Worm (Caenorhabditis elegans) whole organism, early embryonic: ENCODE measurements around the gene vps-33.2.

Experiments
- B0310.2 ChIP-seq: sonication (generic microtip); optimal IDR thresholded peaks from 2 replicates; lab custom pipeline; 2016; ENCODE audit warnings: mild to moderate bottlenecking, missing genetic modification characterization, missing compliant biosample characterization
- F13C5.2 ChIP-seq: sonication (generic microtip); optimal IDR thresholded peaks from 2 replicates; lab custom pipeline; 2017; ENCODE audit warnings: mild to moderate bottlenecking, missing genetic modification characterization, inconsistent platforms, missing compliant biosample characterization
- aly-1 ChIP-seq: sonication (generic microtip); optimal IDR thresholded peaks from 2 replicates; lab custom pipeline; 2016; ENCODE audit warnings: missing genetic modification characterization, missing compliant biosample characterization
- ama-1 ChIP-seq: fragments of 150-350 bp; optimal IDR thresholded peaks from 2 replicates; lab custom pipeline; 2014
- ceh-13 ChIP-seq: fragments of 200-800 bp; sonication (Bioruptor generic); optimal IDR thresholded peaks from 2 replicates; lab custom pipeline; 2018; ENCODE audit warnings: mild to moderate bottlenecking, missing genetic modification characterization, missing compliant biosample characterization
- ceh-36 ChIP-seq: sonication (generic microtip); optimal IDR thresholded peaks from 2 replicates; lab custom pipeline; 2016; ENCODE audit warnings: missing genetic modification characterization, inconsistent platforms, missing compliant biosample characterization
- ets-7 ChIP-seq: sonication (generic microtip); optimal IDR thresholded peaks from 2 replicates; lab custom pipeline; 2016; ENCODE audit warnings: missing genotype, missing genetic modification characterization, missing compliant biosample characterization
- flt-1 ChIP-seq: fragments of 200-800 bp; sonication (Bioruptor generic); IDR thresholded peaks from 2 replicates; pipeline ENCODE4 v1.3.6; 2022; ENCODE audit warnings: missing genetic modification characterization, missing compliant biosample characterization
- hmbx-1 ChIP-seq: sonication (generic microtip); optimal IDR thresholded peaks from 2 replicates; lab custom pipeline; 2016; ENCODE audit warnings: mild to moderate bottlenecking, missing genetic modification characterization, missing compliant biosample characterization
- hmg-4 ChIP-seq: fragments of 200-800 bp; sonication (Bioruptor generic); optimal IDR thresholded peaks from 2 replicates; lab custom pipeline; 2018; ENCODE audit warnings: mild to moderate bottlenecking, missing genetic modification characterization, missing compliant biosample characterization
- hnd-1 ChIP-seq: sonication (generic microtip); optimal IDR thresholded peaks from 2 replicates; lab custom pipeline; 2016; ENCODE audit warnings: missing genetic modification characterization, missing compliant biosample characterization
- pes-1 ChIP-seq: fragments of 200-800 bp; sonication (Bioruptor generic); IDR thresholded peaks from 2 replicates; pipeline ENCODE4 v1.3.6; 2022; ENCODE audit warnings: missing genetic modification reagents, missing genetic modification characterization, missing compliant biosample characterization
- scrt-1 ChIP-seq: fragments of 200-800 bp; sonication (Bioruptor generic); IDR thresholded peaks from 2 replicates; pipeline ENCODE4 v1.3.6; 2022; ENCODE audit warnings: missing genetic modification characterization, missing compliant biosample characterization
- sea-1 ChIP-seq: fragments of 200-800 bp; sonication (Bioruptor generic); conservative IDR thresholded peaks from 2 replicates; pipeline ENCODE4 v1.3.6; 2022; ENCODE audit warnings: missing genetic modification characterization, missing compliant biosample characterization
- tbx-11 ChIP-seq: fragments of 200-800 bp; sonication (Bioruptor generic); IDR thresholded peaks from 2 replicates; pipeline ENCODE4 v1.3.6; 2022; ENCODE audit warnings: missing genetic modification characterization, missing compliant biosample characterization
- tbx-37 ChIP-seq: fragments of 200-800 bp; sonication (Bioruptor generic); conservative IDR thresholded peaks from 2 replicates; pipeline ENCODE4 v1.3.6; 2022; ENCODE audit warnings: missing genetic modification reagents, missing genetic modification characterization, missing compliant biosample characterization
- tra-4 ChIP-seq: sonication (generic microtip); optimal IDR thresholded peaks from 2 replicates; lab custom pipeline; 2017; ENCODE audit warnings: missing genetic modification characterization, missing compliant biosample characterization

Gene vps-33.2

DNA sequence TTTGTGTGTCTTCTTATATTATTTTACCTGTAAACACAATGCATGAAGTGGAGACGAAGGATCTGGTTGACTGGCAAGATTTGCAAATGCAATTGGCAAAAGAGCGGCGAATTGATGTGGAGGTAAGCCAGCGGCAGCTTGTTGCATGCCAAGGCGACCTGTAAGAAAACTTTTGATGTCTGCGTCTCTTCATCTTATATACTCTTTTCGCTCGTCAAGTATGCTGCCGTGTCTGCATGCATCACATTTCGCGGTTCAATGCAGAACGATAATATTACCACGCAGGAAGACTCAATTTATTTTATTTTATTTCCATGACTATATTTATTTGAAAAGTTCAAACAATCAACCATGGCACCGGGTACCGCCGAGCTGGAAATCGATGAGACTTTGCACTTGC lies at the start of gene vps-33.2:
TSS of gene vps-33.2 (plus strand) at position 244 of the 400 bp plus-strand sequence.
- TF ChIP-seq scrt-1 (GFP tag; lab: Robert Waterston, UW): no peak
- TF ChIP-seq hmbx-1 (tag; lab: Kevin White, UChicago): no peak
- TF ChIP-seq tbx-37 (GFP tag; lab: Robert Waterston, UW): no peak
- no peak for TF ChIP-seq sea-1 (GFP tag; lab: Robert Waterston, UW)
- TF ChIP-seq pes-1 (GFP tag; lab: Robert Waterston, UW): no peak
- TF ChIP-seq ets-7 (tag; lab: Kevin White, UChicago): no peak
- no peak for TF ChIP-seq ceh-13 (GFP tag; lab: Kevin White, UChicago)
- TF ChIP-seq hnd-1: no peak
- no peak for TF ChIP-seq ama-1 (lab: Kevin White, UChicago)
- no peak for TF ChIP-seq B0310.2
- TF ChIP-seq ceh-36 (tag; lab: Kevin White, UChicago): no peak
- TF ChIP-seq flt-1 (GFP tag; lab: Robert Waterston, UW): no peak
- no peak for TF ChIP-seq F13C5.2
- TF ChIP-seq tbx-11 (GFP tag; lab: Robert Waterston, UW): no peak
- no peak for TF ChIP-seq aly-1

DNA sequence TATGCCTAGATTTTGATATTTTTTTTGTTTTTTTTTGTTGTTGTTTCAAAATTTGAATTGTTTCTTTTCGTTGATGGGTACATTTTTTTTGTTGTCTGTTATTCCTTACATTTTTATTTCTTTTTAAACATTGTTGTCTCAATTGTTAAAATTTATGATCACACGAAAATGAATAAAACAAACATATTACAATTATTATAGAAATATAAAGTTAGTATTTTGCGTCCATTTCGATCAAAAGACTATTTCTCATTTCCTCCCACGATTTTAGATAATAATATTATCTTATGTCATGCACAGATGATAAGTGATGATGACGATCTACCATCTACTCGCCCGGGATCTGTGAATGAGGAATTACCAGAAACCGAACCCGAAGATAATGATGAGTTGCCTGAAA lies 46.3 kb upstream of the vps-33.2 start, which contains the start of gene wrn-1:
TSS of gene wrn-1 (plus strand) at position 301 of the 400 bp plus-strand sequence.
- no peak for TF ChIP-seq ceh-36 (tag; lab: Kevin White, UChicago)
- no peak for TF ChIP-seq ama-1 (lab: Kevin White, UChicago)
- no peak for TF ChIP-seq pes-1 (GFP tag; lab: Robert Waterston, UW)
- no peak for TF ChIP-seq hmg-4 (GFP tag; lab: Kevin White, UChicago)
- no peak for TF ChIP-seq scrt-1 (GFP tag; lab: Robert Waterston, UW)
- no peak for TF ChIP-seq B0310.2
- no peak for TF ChIP-seq flt-1 (GFP tag; lab: Robert Waterston, UW)
- no peak for TF ChIP-seq aly-1
- no peak for TF ChIP-seq hnd-1
- TF ChIP-seq F13C5.2: no peak
- TF ChIP-seq tbx-11 (GFP tag; lab: Robert Waterston, UW): no peak
- no peak for TF ChIP-seq sea-1 (GFP tag; lab: Robert Waterston, UW)
- no peak for TF ChIP-seq tbx-37 (GFP tag; lab: Robert Waterston, UW)
- no peak for TF ChIP-seq tra-4
- no peak for TF ChIP-seq ets-7 (tag; lab: Kevin White, UChicago)

DNA sequence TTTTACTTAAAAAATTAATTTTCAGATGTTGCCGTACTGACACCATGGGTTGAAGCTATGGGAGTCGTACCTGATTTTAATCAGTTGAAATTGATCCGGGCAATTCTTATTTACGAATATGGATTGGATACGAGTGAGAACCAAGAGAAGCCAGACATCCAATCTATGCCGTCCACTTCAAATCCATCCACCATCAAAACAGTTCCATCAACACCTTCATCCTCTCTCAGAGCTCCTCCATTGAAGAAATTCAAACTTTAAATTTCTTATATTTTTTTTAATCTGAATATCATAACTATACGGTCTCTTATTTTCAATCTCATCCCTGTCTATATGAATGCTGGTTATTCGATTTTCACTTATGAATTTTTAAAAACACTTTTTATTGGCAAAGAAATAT lies 42.1 kb upstream of the vps-33.2 start:
- no peak for TF ChIP-seq hmbx-1 (tag; lab: Kevin White, UChicago)
- TF ChIP-seq tbx-37 (GFP tag; lab: Robert Waterston, UW): no peak
- TF ChIP-seq tbx-11 (GFP tag; lab: Robert Waterston, UW): no peak
- TF ChIP-seq scrt-1 (GFP tag; lab: Robert Waterston, UW): no peak
- TF ChIP-seq flt-1 (GFP tag; lab: Robert Waterston, UW): no peak

DNA sequence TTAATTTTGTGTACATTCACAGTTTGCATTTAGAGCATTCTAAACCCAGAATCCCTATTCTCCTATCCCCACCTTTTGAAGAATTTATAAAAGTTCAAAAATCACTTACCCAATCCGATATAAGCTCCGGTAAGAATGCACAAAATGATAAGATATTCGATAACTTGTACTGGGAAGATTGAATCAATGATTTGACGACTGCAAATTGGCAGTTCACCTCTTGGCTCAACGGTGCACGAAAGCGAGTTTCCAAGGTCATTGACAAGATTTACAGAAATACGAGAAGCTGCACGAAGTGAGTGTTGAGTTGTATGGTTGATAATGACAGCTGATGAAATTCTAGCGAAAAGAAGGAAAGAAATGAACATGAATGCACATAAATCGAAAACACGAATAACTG lies 40.7 kb upstream of the vps-33.2 start:
- TF ChIP-seq ets-7 (tag; lab: Kevin White, UChicago): no peak
- no peak for TF ChIP-seq flt-1 (GFP tag; lab: Robert Waterston, UW)
- TF ChIP-seq ceh-36 (tag; lab: Kevin White, UChicago): no peak
- no peak for TF ChIP-seq sea-1 (GFP tag; lab: Robert Waterston, UW)
- no peak for TF ChIP-seq pes-1 (GFP tag; lab: Robert Waterston, UW)
- no peak for TF ChIP-seq hmg-4 (GFP tag; lab: Kevin White, UChicago)
- no peak for TF ChIP-seq ceh-13 (GFP tag; lab: Kevin White, UChicago)
- TF ChIP-seq tbx-37 (GFP tag; lab: Robert Waterston, UW): no peak
- no peak for TF ChIP-seq B0310.2
- no peak for TF ChIP-seq tra-4

DNA sequence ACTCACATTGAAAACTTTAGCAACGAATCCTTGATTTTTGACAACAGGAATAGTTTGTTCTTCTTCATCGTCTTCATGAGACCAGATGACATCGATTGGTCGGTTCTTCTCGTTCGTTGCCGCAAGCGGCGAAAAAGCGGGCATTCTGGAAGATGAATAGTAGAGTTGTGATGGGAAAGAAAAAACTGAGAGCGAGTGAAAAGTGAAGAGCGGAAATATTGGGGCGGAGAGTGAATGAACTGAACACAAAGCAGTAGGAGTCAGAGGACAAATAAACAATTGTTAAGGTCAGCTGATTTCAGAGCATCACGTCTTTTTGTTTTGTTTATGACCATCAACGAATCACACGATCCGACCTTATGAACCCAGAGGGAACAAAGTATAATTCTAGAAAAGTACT lies 39.7 kb upstream of the vps-33.2 start, which contains the start of gene F18C5.10:
TSS of gene F18C5.10 (minus strand) at position 145 of the 400 bp plus-strand sequence.
- TF ChIP-seq hmbx-1 (tag; lab: Kevin White, UChicago): no peak

DNA sequence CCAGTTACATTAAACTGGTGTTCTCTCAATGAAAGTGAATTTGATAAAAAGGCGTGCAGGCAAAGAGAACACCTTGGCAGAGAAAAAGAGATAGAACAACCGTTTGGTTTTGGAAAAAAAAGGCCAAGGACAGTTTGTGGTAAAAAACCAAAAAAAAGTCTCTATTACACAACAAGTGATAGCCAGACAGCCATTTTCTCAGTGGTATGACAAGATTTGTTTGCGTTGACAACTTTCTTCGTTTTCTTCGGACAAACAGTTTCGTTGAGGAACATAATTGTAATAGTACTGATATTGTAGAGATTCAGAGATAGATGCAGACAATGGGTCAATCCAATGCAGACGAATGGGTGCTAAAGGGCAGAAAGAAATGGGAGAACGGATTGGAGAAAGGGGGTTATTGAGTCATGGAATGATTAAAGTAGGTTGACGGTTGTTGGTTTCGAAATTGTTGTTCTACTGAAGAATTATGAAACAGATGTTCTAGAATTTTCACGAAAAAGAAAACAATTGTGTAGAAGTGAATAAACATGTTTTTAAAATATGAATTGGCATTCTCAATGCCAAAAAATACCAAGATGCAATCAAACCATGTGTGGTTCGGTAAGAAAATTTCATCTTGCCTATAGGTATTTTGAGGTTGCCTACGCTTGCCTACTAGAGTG lies 38.7 kb upstream of the vps-33.2 start:
- TF ChIP-seq ceh-13 (GFP tag; lab: Kevin White, UChicago) (no peak), tbx-37 (GFP tag; lab: Robert Waterston, UW) (no peak), ama-1 (lab: Kevin White, UChicago) (no peak), tbx-11 (GFP tag; lab: Robert Waterston, UW) (no peak), hnd-1 (no peak)

DNA sequence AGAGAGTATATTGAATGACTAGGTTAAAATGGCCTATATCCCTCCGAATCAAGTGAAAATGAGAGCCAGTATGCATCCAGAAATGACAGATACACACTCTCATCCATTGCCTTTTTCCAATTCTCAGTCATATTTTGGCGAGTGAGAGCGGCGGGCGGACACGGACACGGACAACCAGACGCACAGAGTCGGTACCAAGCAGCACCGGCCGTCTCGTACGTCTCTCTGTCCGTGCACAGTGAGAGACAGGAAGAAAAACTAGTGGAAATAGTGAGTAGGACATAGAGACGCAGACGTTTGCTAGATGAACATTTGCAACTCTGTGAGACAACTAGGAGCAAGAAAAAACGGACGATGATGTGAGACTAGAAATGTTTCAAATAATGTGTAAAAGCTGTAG lies 37.8 kb upstream of the vps-33.2 start:
- TF ChIP-seq hmg-4 (GFP tag; lab: Kevin White, UChicago) (no peak), ama-1 (lab: Kevin White, UChicago) (no peak), B0310.2 (no peak), tbx-11 (GFP tag; lab: Robert Waterston, UW) (no peak), ets-7 (tag; lab: Kevin White, UChicago) (no peak), sea-1 (GFP tag; lab: Robert Waterston, UW) (no peak), pes-1 (GFP tag; lab: Robert Waterston, UW) (no peak), flt-1 (GFP tag; lab: Robert Waterston, UW) (no peak), F13C5.2 (no peak), ceh-36 (tag; lab: Kevin White, UChicago) (no peak), aly-1 (no peak), tbx-37 (GFP tag; lab: Robert Waterston, UW) (no peak), tra-4 (no peak), ceh-13 (GFP tag; lab: Kevin White, UChicago) (no peak), scrt-1 (GFP tag; lab: Robert Waterston, UW) (no peak), hmbx-1 (tag; lab: Kevin White, UChicago) (no peak), hnd-1 (no peak)
